Worm (Caenorhabditis elegans) whole organism, L4 larva: ENCODE results near the gene F09C6.3.

Source experiments
- fos-1 ChIP-seq: fragments of 150-350 bp; optimal IDR thresholded peaks from 2 replicates; lab custom pipeline; 2014; ENCODE audit warnings: missing biosample characterization, missing genetic modification characterization
- lin-39 ChIP-seq: fragments of 150-350 bp; optimal IDR thresholded peaks from 2 replicates; lab custom pipeline; 2014; ENCODE audit warnings: missing biosample characterization, missing genetic modification reagents, missing genetic modification characterization
- mdl-1 ChIP-seq, 2 experiments: fragments of 150-350 bp in 1 of 2; sonication (generic microtip) in 1 of 2; optimal IDR thresholded peaks; 2 replicates each; lab custom pipeline; 2014 to 2017; ENCODE audit warnings: missing biosample characterization in 2 of 2, missing genetic modification characterization in 2 of 2
- nhr-10 ChIP-seq: fragments of 150-350 bp; optimal IDR thresholded peaks from 2 replicates; lab custom pipeline; 2014; ENCODE audit warnings: missing biosample characterization, missing genetic modification characterization
- nhr-48 ChIP-seq: sonication (generic microtip); optimal IDR thresholded peaks from 2 replicates; lab custom pipeline; 2016; ENCODE audit warnings: mild to moderate bottlenecking, missing genetic modification characterization, missing compliant biosample characterization
- nhr-77 ChIP-seq: fragments of 150-350 bp; optimal IDR thresholded peaks from 2 replicates; lab custom pipeline; 2014; ENCODE audit warnings: missing biosample characterization, missing genetic modification characterization
- snpc-4 ChIP-seq: fragments of 150-350 bp; optimal IDR thresholded peaks from 2 replicates; lab custom pipeline; 2014; ENCODE audit warnings: missing biosample characterization, missing genetic modification characterization
- tra-1 ChIP-seq: fragments of 200-800 bp; sonication (Bioruptor generic); IDR thresholded peaks from 2 replicates; pipeline ENCODE4 v1.3.6; 2022; ENCODE audit warnings: missing genetic modification reagents, missing genetic modification characterization, missing compliant biosample characterization
- unc-130 ChIP-seq: sonication (generic microtip); optimal IDR thresholded peaks from 2 replicates; lab custom pipeline; 2016; ENCODE audit warnings: missing genetic modification reagents, missing genetic modification characterization, missing compliant biosample characterization
- unc-39 ChIP-seq: sonication (generic microtip); optimal IDR thresholded peaks from 2 replicates; lab custom pipeline; 2017; ENCODE audit warnings: missing biosample characterization, missing genetic modification characterization
- unc-62 ChIP-seq, 3 experiments: fragments of 150-350 bp in 1 of 3; sonication (generic microtip); optimal IDR thresholded peaks in 2 of 3; peaks in 1 of 3; 1 replicate in 1 of 3; 2 replicates in 2 of 3; lab custom pipeline; 2014 to 2017; ENCODE audit warnings: missing biosample characterization in 3 of 3, missing genetic modification characterization in 3 of 3, missing genetic modification reagents in 3 of 3, missing genotype in 1 of 3

- TF ChIP-seq nhr-10 (tag; lab: Kevin White, UChicago) (no peak), unc-39 (tag; lab: Kevin White, UChicago) (no peak), nhr-48 (tag; lab: Kevin White, UChicago) (no peak), lin-39 (no peak), mdl-1 (tag; optimal IDR thresholded peaks at IDR 0.05; lab: Kevin White, UChicago) (no peak), tra-1 (GFP tag; lab: Robert Waterston, UW) (no peak), nhr-77 (no peak), unc-62 (GFP tag; optimal IDR thresholded peaks at IDR 0.05 in 1 of 2; lab: Kevin White, UChicago) (no peak), unc-62 (tag; optimal IDR thresholded peaks at IDR 0.05; lab: Kevin White, UChicago) (no peak), snpc-4 (tag; lab: Kevin White, UChicago) (no peak), unc-130 (GFP tag; lab: Kevin White, UChicago) (no peak), fos-1 (tag; lab: Kevin White, UChicago) (no peak)
Measured at ce11 chrV:16880054-16880453, at the start of gene F09C6.3.
